Worm (Caenorhabditis elegans) whole organism, L4/young adult: ENCODE results near the gene nhr-97.

Source experiments
- W03F9.2 ChIP-seq: fragments of 150-350 bp; optimal IDR thresholded peaks from 2 replicates; lab custom pipeline; 2014; ENCODE audit warnings: missing biosample characterization, missing genetic modification characterization
- him-1 ChIP-seq: sonication (generic microtip); optimal IDR thresholded peaks from 2 replicates; lab custom pipeline; 2016; ENCODE audit warnings: missing genotype, missing genetic modification reagents, missing genetic modification characterization, missing compliant biosample characterization

ce11 chrIV:9789496-9789895 is 32.1 kb downstream of the nhr-97 start, which contains the start of gene T13F2.4:
- TF ChIP-seq him-1 = no peak
- TF ChIP-seq W03F9.2 = no peak
